Worm (Caenorhabditis elegans) whole organism, L2 larva: Measurements from ENCODE around the gene odr-4.

Source experiments
- ama-1 ChIP-seq: fragments of 150-350 bp; optimal IDR thresholded peaks from 2 replicates; lab custom pipeline; 2018; ENCODE audit warnings: inconsistent platforms
- elt-1 ChIP-seq: fragments of 150-350 bp; optimal IDR thresholded peaks from 2 replicates; lab custom pipeline; 2014; ENCODE audit warnings: missing biosample characterization, missing genetic modification characterization
- lin-13 ChIP-seq: fragments of 150-350 bp; optimal IDR thresholded peaks from 2 replicates; lab custom pipeline; 2014; ENCODE audit warnings: missing biosample characterization, missing genetic modification reagents, missing genetic modification characterization
- mbf-1 ChIP-seq: sonication (generic microtip); optimal IDR thresholded peaks from 2 replicates; lab custom pipeline; 2017; ENCODE audit warnings: missing biosample characterization, missing genetic modification characterization
- nhr-23 ChIP-seq: fragments of 150-350 bp; optimal IDR thresholded peaks from 2 replicates; lab custom pipeline; 2014; ENCODE audit warnings: missing biosample characterization, missing genetic modification reagents, missing genetic modification characterization
- sem-4 ChIP-seq: fragments of 150-350 bp; optimal IDR thresholded peaks from 2 replicates; lab custom pipeline; 2014; ENCODE audit warnings: missing biosample characterization, missing genetic modification reagents, missing genetic modification characterization
- unc-39 ChIP-seq: fragments of 150-350 bp; optimal IDR thresholded peaks from 2 replicates; lab custom pipeline; 2014; ENCODE audit warnings: missing biosample characterization, missing genetic modification characterization

ce11 chrIII:6722208-6722679 lies 8.4 kb upstream of the odr-4 start, which contains the start of the genes bath-41 and F37A4.2:
- TF ChIP-seq mbf-1 (tag; lab: Kevin White, UChicago) (no peak), nhr-23 (tag; lab: Kevin White, UChicago) (no peak), sem-4 (tag; lab: Kevin White, UChicago) (no peak), elt-1 (no peak), lin-13 (no peak), unc-39 (no peak), ama-1 (lab: Kevin White, UChicago) (no peak)
